Fruit fly (Drosophila melanogaster): ENCODE data around the gene dpr15.

dpr15 gene

DNA sequence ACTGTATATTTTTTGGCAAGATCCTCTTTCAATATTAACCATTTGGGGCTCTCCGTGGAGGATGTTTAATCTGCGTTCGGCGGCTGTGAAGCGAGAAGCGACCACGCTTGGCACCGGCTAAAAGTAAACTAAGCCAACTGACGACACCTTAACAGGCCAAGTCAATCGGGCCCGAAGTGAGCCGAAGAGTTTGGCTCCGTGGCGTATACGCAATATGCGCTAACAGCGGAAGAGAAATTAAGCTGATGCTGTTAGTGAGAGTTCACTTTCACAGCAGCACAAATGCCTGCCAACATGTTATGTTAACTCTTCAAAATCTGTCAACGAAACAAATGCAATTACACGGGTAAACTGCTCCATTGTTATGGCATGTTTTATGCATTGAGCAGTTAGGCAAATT is at the start of gene dpr15:
TSS of gene dpr15 (minus strand) at position 101 of the 400 bp plus-strand sequence.
- no peak for TF ChIP-seq OdsH (GFP tag; optimal IDR thresholded peaks at IDR 0.05)
- no peak for TF ChIP-seq GATAd (GFP tag; optimal IDR thresholded peaks at IDR 0.05)
- no peak for TF ChIP-seq CG32264 (GFP tag; optimal IDR thresholded peaks at IDR 0.05)
- TF ChIP-seq tai (GFP tag; optimal IDR thresholded peaks at IDR 0.05): no peak
- TF ChIP-seq dmrt93B (GFP tag; optimal IDR thresholded peaks at IDR 0.05): no peak
- no peak for TF ChIP-seq dsf (GFP tag; optimal IDR thresholded peaks at IDR 0.05; ENCODE audit: borderline replicate concordance)
- no peak for TF ChIP-seq Hr78 (GFP tag; optimal IDR thresholded peaks at IDR 0.05)
- TF ChIP-seq N (GFP tag; optimal IDR thresholded peaks at IDR 0.05): no peak
- no peak for TF ChIP-seq woc (GFP tag; optimal IDR thresholded peaks at IDR 0.05)
- TF ChIP-seq jim (GFP tag; optimal IDR thresholded peaks at IDR 0.05): no peak

DNA sequence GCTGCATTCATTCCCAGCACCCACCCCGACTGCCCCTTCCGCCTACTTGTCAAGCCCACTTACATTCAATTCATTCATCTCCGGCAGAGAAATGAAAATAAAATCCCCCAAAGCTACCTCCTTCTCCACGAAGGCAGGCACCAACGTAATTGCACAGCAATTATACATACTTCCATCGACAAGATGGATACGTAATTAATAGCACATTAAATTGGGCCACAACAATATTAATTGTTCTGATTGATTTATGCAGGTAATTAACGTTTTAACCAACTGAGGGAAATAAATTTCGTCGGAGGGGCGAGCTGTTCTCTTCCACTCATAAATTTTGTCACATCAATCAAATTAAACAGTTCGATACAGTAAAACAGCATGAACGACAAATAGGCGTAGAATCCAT is 39.2 kb upstream of the dpr15 start, which contains the start of gene Adk1:
TSS of gene Adk1 (plus strand) at position 301 of the 400 bp plus-strand sequence.
- no peak for TF ChIP-seq Myc (optimal IDR thresholded peaks at IDR 0.05)
- no peak for TF ChIP-seq Abd-B (GFP tag; optimal IDR thresholded peaks at IDR 0.05)
- TF ChIP-seq Hr78 (GFP tag; optimal IDR thresholded peaks at IDR 0.05): no peak
- TF ChIP-seq Vsx2 (GFP tag; optimal IDR thresholded peaks at IDR 0.05; ENCODE audit: partially characterized antibody): no peak
- TF ChIP-seq woc (GFP tag; optimal IDR thresholded peaks at IDR 0.05): no peak
- TF ChIP-seq Mio (GFP tag; optimal IDR thresholded peaks at IDR 0.05): no peak

DNA sequence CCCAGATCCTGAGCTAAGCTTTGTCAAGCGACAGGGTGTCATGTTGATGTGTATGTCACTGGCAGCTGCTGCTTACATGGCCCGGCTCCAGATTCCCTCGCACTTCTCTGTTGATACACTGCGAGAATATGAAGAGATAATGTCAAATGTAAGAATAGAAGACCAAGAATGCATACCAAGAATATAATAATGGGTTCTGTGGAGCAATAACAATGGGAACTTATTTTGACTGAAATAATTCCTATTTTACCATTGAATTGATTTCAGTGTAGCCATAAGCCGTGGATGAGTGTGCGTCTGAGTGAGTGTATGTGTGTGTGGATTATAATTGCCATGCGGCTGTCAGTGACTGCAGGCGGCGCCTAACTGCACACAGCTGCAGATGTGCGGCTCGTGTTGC is 37.7 kb upstream of the dpr15 start:
- no peak for TF ChIP-seq N (GFP tag; optimal IDR thresholded peaks at IDR 0.05)
- no peak for TF ChIP-seq Dfd (GFP tag; optimal IDR thresholded peaks at IDR 0.05)
- TF ChIP-seq foxo (GFP tag; optimal IDR thresholded peaks at IDR 0.05): peak in 1 of 2 experiments; percentile 43
- TF ChIP-seq Hr83 (GFP tag; optimal IDR thresholded peaks at IDR 0.05; ENCODE audit: poor library complexity, severe bottlenecking): no peak
- TF ChIP-seq jim (GFP tag; optimal IDR thresholded peaks at IDR 0.05): no peak
- TF ChIP-seq dl (GFP tag; optimal IDR thresholded peaks at IDR 0.05; ENCODE audit: insufficient read depth in 1 of 2, partially characterized antibody in 2 of 2): no peak
- TF ChIP-seq fru (GFP tag; optimal IDR thresholded peaks at IDR 0.05): peak; percentile 25
- TF ChIP-seq Jra (GFP tag; optimal IDR thresholded peaks at IDR 0.05): no peak
- no peak for TF ChIP-seq OdsH (GFP tag; optimal IDR thresholded peaks at IDR 0.05)
- TF ChIP-seq Mio (GFP tag; optimal IDR thresholded peaks at IDR 0.05): no peak
- no peak for TF ChIP-seq Dif (GFP tag; optimal IDR thresholded peaks at IDR 0.05; ENCODE audit: partially characterized antibody)
- TF ChIP-seq tai (GFP tag; optimal IDR thresholded peaks at IDR 0.05): no peak
- peak; percentile 26 for TF ChIP-seq HLH106 (tag; optimal IDR thresholded peaks at IDR 0.05)
- TF ChIP-seq GATAd (GFP tag; optimal IDR thresholded peaks at IDR 0.05): no peak

DNA sequence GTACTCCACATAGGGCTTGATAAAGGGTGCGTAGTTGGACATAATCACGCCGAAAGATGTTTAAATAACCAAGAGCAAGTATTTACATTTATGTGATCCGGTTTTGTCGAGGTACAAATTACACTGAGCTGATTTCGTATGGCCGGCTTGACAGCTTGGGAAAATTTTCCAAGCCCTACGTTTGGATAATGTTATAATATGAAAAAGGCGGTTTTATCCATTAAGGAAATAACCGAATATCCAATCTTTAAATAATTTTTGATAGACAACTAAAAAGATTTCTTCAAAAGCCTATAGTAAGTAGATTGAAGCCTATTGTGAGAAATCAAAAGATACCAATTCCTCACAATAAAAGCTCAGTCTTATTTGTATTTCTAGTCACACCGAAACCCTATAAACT is 36.5 kb upstream of the dpr15 start, which contains the start of the genes eIF3d2 and CG43450:
TSS of gene eIF3d2 (minus strand) at position 101 of the 400 bp plus-strand sequence.
TSS of gene CG43450 (plus strand) at position 384 of the 400 bp plus-strand sequence.
- TF ChIP-seq HLH106 (tag; optimal IDR thresholded peaks at IDR 0.05): no peak
- no peak for TF ChIP-seq Rel (GFP tag; optimal IDR thresholded peaks at IDR 0.05)
- no peak for TF ChIP-seq Rel (tag; optimal IDR thresholded peaks at IDR 0.05)
- no peak for TF ChIP-seq sage (GFP tag; optimal IDR thresholded peaks at IDR 0.05)
- TF ChIP-seq pan (optimal IDR thresholded peaks at IDR 0.05): no peak
- TF ChIP-seq sv (GFP tag; optimal IDR thresholded peaks at IDR 0.05): no peak
- no peak for TF ChIP-seq CrebA (GFP tag; optimal IDR thresholded peaks at IDR 0.05; ENCODE audit: borderline replicate concordance)
- TF ChIP-seq Hr78 (GFP tag; optimal IDR thresholded peaks at IDR 0.05): no peak
- TF ChIP-seq Jra (GFP tag; optimal IDR thresholded peaks at IDR 0.05): no peak
- TF ChIP-seq Myc (optimal IDR thresholded peaks at IDR 0.05): no peak
- TF ChIP-seq rgr (GFP tag; optimal IDR thresholded peaks at IDR 0.05): no peak
- TF ChIP-seq Vsx2 (GFP tag; optimal IDR thresholded peaks at IDR 0.05; ENCODE audit: partially characterized antibody): no peak
- no peak for TF ChIP-seq woc (GFP tag; optimal IDR thresholded peaks at IDR 0.05)
- no peak for TF ChIP-seq Hnf4 (GFP tag; optimal IDR thresholded peaks at IDR 0.05)
- no peak for TF ChIP-seq jim (GFP tag; optimal IDR thresholded peaks at IDR 0.05)

DNA sequence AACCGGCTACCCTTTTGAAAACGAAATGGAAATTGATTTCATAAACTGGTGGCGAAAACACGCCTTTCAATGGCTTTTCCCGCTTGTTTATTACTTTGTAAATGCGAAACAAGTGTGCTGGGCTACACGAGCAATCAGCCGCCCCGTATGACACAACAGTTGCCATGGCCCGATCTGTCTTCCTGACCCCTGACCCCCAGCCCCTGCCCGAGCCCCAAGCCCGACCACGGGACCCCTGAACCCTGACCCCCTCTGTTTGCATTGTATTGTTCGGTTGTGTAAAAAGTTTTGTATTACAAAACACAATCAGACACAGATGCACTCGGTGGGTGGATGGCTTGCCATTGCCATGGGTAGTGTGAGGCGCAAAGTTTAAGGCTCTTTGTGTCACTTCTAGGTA is 27.2 kb upstream of the dpr15 start:
- TF ChIP-seq jim (GFP tag; optimal IDR thresholded peaks at IDR 0.05) (no peak), Vsx2 (GFP tag; optimal IDR thresholded peaks at IDR 0.05; ENCODE audit: partially characterized antibody) (no peak), Mio (GFP tag; optimal IDR thresholded peaks at IDR 0.05) (no peak), lola (GFP tag; optimal IDR thresholded peaks at IDR 0.05) (no peak), Dfd (GFP tag; optimal IDR thresholded peaks at IDR 0.05) (peak; percentile 95)

Data from whole organism, wandering third instar larva.